Worm (Caenorhabditis elegans): ENCODE measurements around the gene scl-8.

DNA sequence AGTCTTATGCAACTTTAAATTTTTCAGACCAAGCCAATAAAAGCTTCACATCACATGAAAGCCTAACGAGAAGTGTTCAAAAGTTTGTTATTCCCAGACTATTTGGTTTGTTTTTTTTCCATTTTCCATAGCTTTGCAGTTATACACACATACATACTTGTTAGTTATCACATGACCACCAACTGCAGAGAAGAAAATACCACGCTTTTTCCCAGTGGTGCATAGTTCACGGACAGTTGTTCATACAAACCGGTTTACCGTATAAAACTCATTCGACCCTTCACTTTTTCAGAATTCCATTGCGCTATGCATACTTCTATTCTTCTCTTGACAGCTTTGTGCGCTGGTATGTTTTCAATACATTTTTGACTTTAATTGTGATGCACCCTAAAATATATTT is 7.8 kb upstream of the scl-8 start, which contains the start of gene scl-5:
- no peak for TF ChIP-seq nhr-77 (tag; optimal IDR thresholded peaks at IDR 0.05)
- no peak for TF ChIP-seq snpc-4 (tag; optimal IDR thresholded peaks at IDR 0.05)
- TF ChIP-seq zag-1 (tag; optimal IDR thresholded peaks at IDR 0.05): no peak
- no peak for TF ChIP-seq sea-2 (GFP tag; optimal IDR thresholded peaks at IDR 0.05)
- TF ChIP-seq nhr-11 (tag; optimal IDR thresholded peaks at IDR 0.05): no peak
- no peak for TF ChIP-seq fkh-10 (GFP tag; optimal IDR thresholded peaks at IDR 0.05)
- TF ChIP-seq fkh-2 (tag; optimal IDR thresholded peaks at IDR 0.05): no peak
- TF ChIP-seq unc-62 (GFP tag; optimal IDR thresholded peaks at IDR 0.05): no peak
- no peak for TF ChIP-seq pqm-1 (tag; optimal IDR thresholded peaks at IDR 0.05)
- no peak for TF ChIP-seq ceh-16 (tag; optimal IDR thresholded peaks at IDR 0.05)
- no peak for TF ChIP-seq pha-4 (tag; optimal IDR thresholded peaks at IDR 0.05)
- TF ChIP-seq ceh-82 (tag; optimal IDR thresholded peaks at IDR 0.05): no peak

All from whole organism, L3 larva.